Worm (Caenorhabditis elegans) whole organism, young adult: ENCODE data around the gene col-76.

ENCODE experiments used
- F49E8.2 ChIP-seq: sonication (generic microtip); optimal IDR thresholded peaks from 3 replicates; lab custom pipeline; 2017; ENCODE audit warnings: missing genetic modification characterization, mild to moderate bottlenecking, missing compliant biosample characterization, antibody characterized with exemption, moderate library complexity; ENCODE audit not compliant: insufficient read depth
- F52B5.7 ChIP-seq: sonication (generic microtip); optimal IDR thresholded peaks from 2 replicates; lab custom pipeline; 2016; ENCODE audit warnings: mild to moderate bottlenecking, missing genetic modification characterization, missing compliant biosample characterization
- ama-1 ChIP-seq, 3 experiments: fragments of 150-350 bp in 1 of 3; sonication (generic microtip) in 2 of 3; optimal IDR thresholded peaks; 2 replicates each; lab custom pipeline; 2014 to 2018; ENCODE audit warnings: missing biosample characterization in 2 of 3, missing genetic modification characterization in 2 of 3, missing genetic modification reagents in 2 of 3
- ceh-91 ChIP-seq: fragments of 200-800 bp; sonication (Bioruptor generic); IDR thresholded peaks from 2 replicates; pipeline ENCODE4 v1.3.6; 2022; ENCODE audit warnings: missing genetic modification reagents, missing genetic modification characterization, missing compliant biosample characterization
- ztf-25 ChIP-seq: fragments of 200-800 bp; sonication (Bioruptor generic); IDR thresholded peaks from 2 replicates; pipeline ENCODE4 v1.3.6; 2022; ENCODE audit warnings: missing genetic modification reagents, missing genetic modification characterization, missing compliant biosample characterization
- ztf-26 ChIP-seq: sonication (generic microtip); optimal IDR thresholded peaks from 2 replicates; lab custom pipeline; 2017; ENCODE audit warnings: missing genetic modification characterization, missing compliant biosample characterization
- ztf-6 ChIP-seq: fragments of 200-800 bp; sonication (Bioruptor generic); IDR thresholded peaks from 2 replicates; pipeline ENCODE4 v1.3.6; 2022; ENCODE audit warnings: missing genetic modification reagents, missing genetic modification characterization, missing compliant biosample characterization

ce11 chrII:8185016-8185493 is 19.1 kb upstream of the col-76 start, which contains the start of the genes mig-5 and cct-1:
- TF ChIP-seq ama-1 (optimal IDR thresholded peaks at IDR 0.05; lab: Kevin White, UChicago) (no peak), ama-1 (GFP tag; optimal IDR thresholded peaks at IDR 0.05; lab: Kevin White, UChicago) (no peak), F52B5.7 (tag; lab: Kevin White, UChicago) (no peak), ztf-26 (tag; lab: Kevin White, UChicago) (peak; percentile 74), ztf-6 (GFP tag; lab: Robert Waterston, UW) (no peak), ztf-25 (GFP tag; lab: Robert Waterston, UW) (no peak), ceh-91 (GFP tag; lab: Robert Waterston, UW) (peak; percentile 87), F49E8.2 (tag; lab: Kevin White, UChicago) (peak; percentile 70)
